Fruit fly (Drosophila melanogaster) whole organism, embryonic: ENCODE data around the gene gNacalpha.

ENCODE experiments used
- Antp ChIP-seq: fragments of 200-800 bp; sonication (Bioruptor generic); optimal IDR thresholded peaks from 3 replicates; lab custom pipeline; 2016; ENCODE audit warnings: missing biosample characterization, missing genetic modification characterization
- BtbVII ChIP-seq: fragments of 200-800 bp; sonication (Bioruptor generic); optimal IDR thresholded peaks from 3 replicates; lab custom pipeline; 2017; ENCODE audit warnings: missing biosample characterization, mild to moderate bottlenecking, missing genetic modification characterization
- CG10565 ChIP-seq: fragments of 200-800 bp; sonication (Bioruptor generic); optimal IDR thresholded peaks from 3 replicates; lab custom pipeline; 2016; ENCODE audit warnings: missing biosample characterization, mild to moderate bottlenecking, missing genetic modification characterization
- CG10959 ChIP-seq: fragments of 200-800 bp; sonication (Bioruptor generic); IDR thresholded peaks from 2 replicates; pipeline ENCODE4 v1.3.6; 2022; ENCODE audit warnings: missing biosample characterization, missing genetic modification characterization
- CG12391 ChIP-seq: fragments of 200-800 bp; sonication (Bioruptor generic); optimal IDR thresholded peaks from 3 replicates; lab custom pipeline; 2018; ENCODE audit warnings: missing biosample characterization, mild to moderate bottlenecking, missing genetic modification characterization, moderate library complexity
- CG15601 ChIP-seq: fragments of 200-800 bp; sonication (Bioruptor generic); optimal IDR thresholded peaks from 3 replicates; lab custom pipeline; 2019; ENCODE audit warnings: missing biosample characterization, mild to moderate bottlenecking, missing genetic modification characterization, moderate library complexity
- CG17568 ChIP-seq: fragments of 200-800 bp; sonication (Bioruptor generic); optimal IDR thresholded peaks from 2 replicates; lab custom pipeline; 2018; ENCODE audit warnings: missing biosample characterization, mild to moderate bottlenecking, missing genetic modification characterization, moderate library complexity
- CG30403 ChIP-seq: fragments of 200-800 bp; sonication (Bioruptor generic); optimal IDR thresholded peaks from 3 replicates; lab custom pipeline; 2016; ENCODE audit warnings: missing biosample characterization, missing genetic modification characterization
- CG30431 ChIP-seq: fragments of 200-800 bp; sonication (Bioruptor generic); optimal IDR thresholded peaks from 2 replicates; lab custom pipeline; 2017; ENCODE audit warnings: missing biosample characterization, missing genetic modification characterization
- CG31224 ChIP-seq: fragments of 200-800 bp; sonication (Bioruptor generic); IDR thresholded peaks from 2 replicates; pipeline ENCODE4 v1.3.6; 2022; ENCODE audit warnings: missing biosample characterization, missing genetic modification characterization
- CG32532 ChIP-seq: fragments of 200-800 bp; sonication (Bioruptor generic); IDR thresholded peaks from 2 replicates; pipeline ENCODE4 v1.3.6; 2022; ENCODE audit warnings: missing biosample characterization, missing genetic modification characterization
- CG3281 ChIP-seq: fragments of 200-800 bp; sonication (Bioruptor generic); optimal IDR thresholded peaks from 3 replicates; lab custom pipeline; 2017; ENCODE audit warnings: missing biosample characterization, mild to moderate bottlenecking, missing genetic modification characterization
- CG34224 ChIP-seq: fragments of 200-800 bp; sonication (Bioruptor generic); IDR thresholded peaks from 3 replicates; pipeline ENCODE4 v1.3.6; 2022; ENCODE audit warnings: missing biosample characterization, missing genetic modification characterization; ENCODE audit not compliant: partially characterized antibody
- CG3847 ChIP-seq: fragments of 200-800 bp; sonication (Bioruptor generic); IDR thresholded peaks from 2 replicates; pipeline ENCODE4 v1.3.6; 2022; ENCODE audit warnings: missing biosample characterization, missing genetic modification characterization
- CG5180 ChIP-seq: fragments of 200-800 bp; sonication (Bioruptor generic); optimal IDR thresholded peaks from 3 replicates; lab custom pipeline; 2017; ENCODE audit warnings: missing biosample characterization, missing genetic modification characterization, mild to moderate bottlenecking, moderate library complexity, missing genetic modification reagents
- CG7963 ChIP-seq: fragments of 200-800 bp; sonication (Bioruptor generic); IDR thresholded peaks from 3 replicates; pipeline ENCODE4 v1.3.6; 2022; ENCODE audit warnings: missing biosample characterization, missing genetic modification characterization; ENCODE audit not compliant: partially characterized antibody
- CG8290 ChIP-seq, 3 experiments: fragments of 200-800 bp; sonication (Bioruptor generic); optimal IDR thresholded peaks; 2 replicates each; lab custom pipeline; 2016 to 2019; ENCODE audit warnings: missing biosample characterization in 3 of 3, missing genetic modification characterization in 3 of 3, mild to moderate bottlenecking in 2 of 3, moderate library complexity in 1 of 3
- CG8924 ChIP-seq: fragments of 200-800 bp; optimal IDR thresholded peaks from 3 replicates; lab custom pipeline; 2019; ENCODE audit warnings: missing biosample characterization, mild to moderate bottlenecking, missing genetic modification characterization, moderate library complexity
- CG9215 ChIP-seq: fragments of 200-800 bp; sonication (Bioruptor generic); IDR thresholded peaks from 2 replicates; pipeline ENCODE4 v1.3.6; 2022; ENCODE audit warnings: missing biosample characterization, missing genetic modification characterization
- CG9797 ChIP-seq: fragments of 200-800 bp; sonication (Bioruptor generic); optimal IDR thresholded peaks from 3 replicates; lab custom pipeline; 2018; ENCODE audit warnings: missing biosample characterization, mild to moderate bottlenecking, missing genetic modification characterization
- CG9817 ChIP-seq: fragments of 200-800 bp; sonication (Bioruptor generic); optimal IDR thresholded peaks from 2 replicates; lab custom pipeline; 2018; ENCODE audit warnings: missing biosample characterization, mild to moderate bottlenecking, missing genetic modification characterization, moderate library complexity
- Chrac-16 ChIP-seq: fragments of 200-800 bp; sonication (Bioruptor generic); optimal IDR thresholded peaks from 3 replicates; lab custom pipeline; 2016; ENCODE audit warnings: missing biosample characterization, missing genetic modification characterization
- CkIIα-i1 ChIP-seq: fragments of 200-800 bp; sonication (Bioruptor generic); IDR thresholded peaks from 2 replicates; pipeline ENCODE4 v1.3.6; 2022; ENCODE audit warnings: missing biosample characterization, missing genetic modification characterization
- Dbx ChIP-seq: fragments of 200-800 bp; sonication (Bioruptor generic); IDR thresholded peaks from 3 replicates; pipeline ENCODE4 v1.3.6; 2022; ENCODE audit warnings: missing biosample characterization, missing genetic modification characterization
- ERR ChIP-seq: fragments of 200-800 bp; sonication (Bioruptor generic); optimal IDR thresholded peaks from 2 replicates; lab custom pipeline; 2016; ENCODE audit warnings: missing biosample characterization, missing genetic modification characterization
- HmgD ChIP-seq: fragments of 200-800 bp; sonication (Bioruptor generic); optimal IDR thresholded peaks from 3 replicates; lab custom pipeline; 2016; ENCODE audit warnings: missing biosample characterization, missing genetic modification characterization
- Hr51 ChIP-seq, 2 experiments: fragments of 200-800 bp; sonication (Bioruptor generic); optimal IDR thresholded peaks; 2 replicates in 1 of 2; 3 replicates in 1 of 2; lab custom pipeline; 2016 to 2018; ENCODE audit warnings: missing biosample characterization in 2 of 2, missing genetic modification characterization in 2 of 2, mild to moderate bottlenecking in 1 of 2, moderate library complexity in 1 of 2
- MESR4 ChIP-seq: fragments of 200-800 bp; sonication (Bioruptor generic); optimal IDR thresholded peaks from 2 replicates; lab custom pipeline; 2018; ENCODE audit warnings: missing biosample characterization, mild to moderate bottlenecking, missing genetic modification characterization, moderate library complexity
- Mad ChIP-seq: fragments of 200-800 bp; sonication (Bioruptor generic); optimal IDR thresholded peaks from 2 replicates; lab custom pipeline; 2016; ENCODE audit warnings: missing biosample characterization, missing genetic modification characterization
- NC2α ChIP-seq: fragments of 200-800 bp; sonication (Bioruptor generic); optimal IDR thresholded peaks from 2 replicates; lab custom pipeline; 2016; ENCODE audit warnings: missing biosample characterization, missing genetic modification characterization
- Nf-YB ChIP-seq: fragments of 200-800 bp; sonication (Bioruptor generic); optimal IDR thresholded peaks from 3 replicates; lab custom pipeline; 2019; ENCODE audit warnings: missing biosample characterization, mild to moderate bottlenecking, missing genetic modification characterization, moderate library complexity
- Nf-YC ChIP-seq: fragments of 200-800 bp; optimal IDR thresholded peaks from 3 replicates; lab custom pipeline; 2019; ENCODE audit warnings: missing biosample characterization, mild to moderate bottlenecking, missing genetic modification characterization, moderate library complexity
- Pdp1 ChIP-seq, 2 experiments: fragments of 200-800 bp; sonication (Bioruptor generic); optimal IDR thresholded peaks; 3 replicates each; lab custom pipeline; 2016; ENCODE audit warnings: missing biosample characterization in 2 of 2, missing genetic modification characterization in 2 of 2, mild to moderate bottlenecking in 1 of 2, moderate library complexity in 1 of 2
- al ChIP-seq: fragments of 200-800 bp; sonication (Bioruptor generic); IDR thresholded peaks from 2 replicates; pipeline ENCODE4 v1.3.6; 2022; ENCODE audit warnings: missing biosample characterization, missing genetic modification characterization
- bsh ChIP-seq, 2 experiments: fragments of 200-800 bp; sonication (Bioruptor generic); optimal IDR thresholded peaks; 2 replicates each; lab custom pipeline; 2017 to 2018; ENCODE audit warnings: mild to moderate bottlenecking in 2 of 2, missing biosample characterization in 2 of 2, missing genetic modification characterization in 2 of 2, moderate library complexity in 1 of 2
- da ChIP-seq: fragments of 200-800 bp; sonication (Bioruptor generic); optimal IDR thresholded peaks from 2 replicates; lab custom pipeline; 2016; ENCODE audit warnings: missing biosample characterization, missing genetic modification characterization
- dati ChIP-seq: fragments of 200-800 bp; sonication (Bioruptor generic); IDR thresholded peaks from 2 replicates; pipeline ENCODE4 v1.3.6; 2022; ENCODE audit warnings: missing biosample characterization, missing genetic modification characterization
- dpn ChIP-seq, 2 experiments: fragments of 200-800 bp; sonication (Bioruptor generic); optimal IDR thresholded peaks; 3 replicates each; lab custom pipeline; 2016; ENCODE audit warnings: missing biosample characterization in 2 of 2, missing genetic modification characterization in 2 of 2
- emc ChIP-seq: fragments of 200-800 bp; sonication (Bioruptor generic); optimal IDR thresholded peaks from 2 replicates; lab custom pipeline; 2016; ENCODE audit warnings: missing biosample characterization, missing genetic modification characterization
- exex ChIP-seq: fragments of 200-800 bp; sonication (Bioruptor generic); optimal IDR thresholded peaks from 4 replicates; lab custom pipeline; 2018; ENCODE audit warnings: missing biosample characterization, mild to moderate bottlenecking, missing genetic modification characterization, moderate library complexity
- fru ChIP-seq: fragments of >200 bp; optimal IDR thresholded peaks from 2 replicates; lab custom pipeline; 2017
- jing ChIP-seq: fragments of 200-800 bp; sonication (Bioruptor generic); optimal IDR thresholded peaks from 2 replicates; lab custom pipeline; 2018; ENCODE audit warnings: missing biosample characterization, mild to moderate bottlenecking, missing genetic modification characterization
- jumu ChIP-seq: fragments of 200-800 bp; sonication (Bioruptor generic); optimal IDR thresholded peaks from 3 replicates; lab custom pipeline; 2016; ENCODE audit warnings: missing biosample characterization, missing genetic modification characterization
- klu ChIP-seq: fragments of 200-800 bp; sonication (Bioruptor generic); IDR thresholded peaks from 2 replicates; pipeline ENCODE4 v1.3.6; 2022; ENCODE audit warnings: missing biosample characterization, missing genetic modification characterization
- org-1 ChIP-seq: fragments of 200-800 bp; sonication (Bioruptor generic); optimal IDR thresholded peaks from 2 replicates; lab custom pipeline; 2017; ENCODE audit warnings: missing biosample characterization, missing genetic modification characterization
- pb ChIP-seq: fragments of 200-800 bp; sonication (Bioruptor generic); optimal IDR thresholded peaks from 3 replicates; lab custom pipeline; 2016; ENCODE audit warnings: missing biosample characterization, missing genetic modification characterization
- row ChIP-seq: fragments of 200-800 bp; sonication (Bioruptor generic); IDR thresholded peaks from 3 replicates; pipeline ENCODE4 v1.3.6; 2022; ENCODE audit warnings: missing biosample characterization, missing genetic modification characterization
- so ChIP-seq: fragments of 200-800 bp; sonication (Bioruptor generic); IDR thresholded peaks from 3 replicates; pipeline ENCODE4 v1.3.6; 2022; ENCODE audit warnings: missing biosample characterization, missing genetic modification characterization
- wor ChIP-seq: fragments of 200-800 bp; sonication (Bioruptor generic); IDR thresholded peaks from 2 replicates; pipeline ENCODE4 v1.3.6; 2022; ENCODE audit warnings: missing biosample characterization, missing genetic modification characterization
- zfh1 ChIP-seq: fragments of 200-800 bp; sonication (Bioruptor generic); IDR thresholded peaks from 3 replicates; pipeline ENCODE4 v1.3.6; 2022; ENCODE audit warnings: missing biosample characterization, missing genetic modification characterization

The gNacalpha gene

dm6 chr2L:1077469-1077993 lies 40.5 kb downstream of the gNacalpha start, which contains the start of the genes S and ast (continued):
- TF ChIP-seq CG9215 (GFP tag; lab: Robert Waterston, UW) (no peak), CG9797 (GFP tag; lab: Kevin White, UChicago) (peak; percentile 99), CkIIα-i1 (GFP tag; lab: Robert Waterston, UW) (no peak), CG31224 (GFP tag; lab: Robert Waterston, UW) (no peak), jumu (GFP tag; lab: Kevin White, UChicago) (peak; percentile 33), CG30431 (no peak), CG5180 (no peak), Nf-YB (GFP tag; lab: Kevin White, UChicago) (no peak), CG12391 (tag; lab: Kevin White, UChicago) (peak; percentile 43), dati (GFP tag; lab: Robert Waterston, UW) (no peak), dpn (GFP tag; optimal IDR thresholded peaks at IDR 0.05; lab: Kevin White, UChicago) (peak; percentile 6 to 23), CG9817 (tag; lab: Kevin White, UChicago) (peak; percentile 18), al (GFP tag; lab: Robert Waterston, UW) (0 out of 2 replicates have a peak, but pooled peaks have one; percentile 34), CG8924 (tag; lab: Kevin White, UChicago) (peak; percentile 49), pb (GFP tag; lab: Kevin White, UChicago) (no peak), jing (no peak), CG17568 (GFP tag; lab: Kevin White, UChicago) (no peak), org-1 (no peak), CG10959 (GFP tag; lab: Robert Waterston, UW) (no peak), CG30403 (GFP tag; lab: Kevin White, UChicago) (no peak), da (GFP tag; lab: Kevin White, UChicago) (no peak), Mad (GFP tag; lab: Kevin White, UChicago) (peak; percentile 26), Hr51 (GFP tag; optimal IDR thresholded peaks at IDR 0.05; lab: Kevin White, UChicago) (peak; percentile 53 to 76), CG15601 (tag; lab: Kevin White, UChicago) (peak; percentile 41), CG7963 (GFP tag; lab: Robert Waterston, UW) (peak; percentile 92), BtbVII (GFP tag; lab: Kevin White, UChicago) (peak; percentile 33), wor (no peak), NC2α (GFP tag; lab: Kevin White, UChicago) (no peak), HmgD (peak; percentile 62), CG3847 (peak; percentile 69)

dm6 chr2L:1080802-1081464 lies 43.9 kb downstream of the gNacalpha start, which contains the start of gene Atg4a:
Gene Atg4a (plus strand): TSS chr2L:1080911.
- TF ChIP-seq Antp (GFP tag; lab: Kevin White, UChicago) (no peak), zfh1 (GFP tag; lab: Robert Waterston, UW) (no peak), CG32532 (GFP tag; lab: Robert Waterston, UW) (no peak), CG10565 (GFP tag; lab: Kevin White, UChicago) (no peak), emc (no peak), bsh (GFP tag; optimal IDR thresholded peaks at IDR 0.05; lab: Kevin White, UChicago) (peak in 1 of 2 experiments; percentile 21), klu (no peak), MESR4 (GFP tag; lab: Kevin White, UChicago) (peak; percentile 80), Pdp1 (GFP tag; optimal IDR thresholded peaks at IDR 0.05; lab: Kevin White, UChicago) (peak in 1 of 2 experiments; percentile 74), CG3281 (GFP tag; lab: Kevin White, UChicago) (no peak), Dbx (GFP tag; lab: Robert Waterston, UW) (no peak), ERR (no peak), row (0 out of 3 replicates have a peak, but pooled peaks have one; percentile 12), Chrac-16 (no peak), CG8290 (GFP tag; optimal IDR thresholded peaks at IDR 0.05; lab: Kevin White, UChicago) (no peak), CG8290 (tag; optimal IDR thresholded peaks at IDR 0.05; lab: Kevin White, UChicago) (no peak), CG34224 (peak; percentile 34; the same call in 1 of the 3 replicates), Nf-YC (tag; lab: Kevin White, UChicago) (no peak), so (GFP tag; lab: Robert Waterston, UW) (no peak), exex (tag; lab: Kevin White, UChicago) (no peak), fru (lab: Kevin White, UChicago) (no peak)
